Worm (Caenorhabditis elegans) whole organism, L4 larva: ENCODE results near the gene R07A4.3.

ENCODE experiments used
- R02D3.7 ChIP-seq: fragments of 150-350 bp; sonication (generic microtip); optimal IDR thresholded peaks from 3 replicates; lab custom pipeline; 2014; ENCODE audit warnings: missing biosample characterization, missing genetic modification characterization
- ZK546.5 ChIP-seq, 2 experiments: sonication (generic microtip); optimal IDR thresholded peaks; 2 replicates each; lab custom pipeline; 2017; ENCODE audit warnings: missing biosample characterization in 2 of 2, missing genetic modification characterization in 2 of 2
- ceh-82 ChIP-seq: sonication (generic microtip); optimal IDR thresholded peaks from 2 replicates; lab custom pipeline; 2017; ENCODE audit warnings: missing biosample characterization, missing genetic modification characterization
- lin-1 ChIP-seq: fragments of 200-800 bp; sonication (Bioruptor generic); IDR thresholded peaks from 2 replicates; pipeline ENCODE4 v1.3.6; 2022; ENCODE audit warnings: missing genetic modification reagents, missing genetic modification characterization, missing compliant biosample characterization
- lsy-2 ChIP-seq, 2 experiments: fragments of 150-350 bp in 1 of 2; sonication (generic microtip) in 1 of 2; optimal IDR thresholded peaks; 2 replicates each; lab custom pipeline; 2014 to 2017; ENCODE audit warnings: missing biosample characterization in 2 of 2, missing genetic modification characterization in 2 of 2
- nhr-77 ChIP-seq: fragments of 150-350 bp; optimal IDR thresholded peaks from 2 replicates; lab custom pipeline; 2014; ENCODE audit warnings: missing biosample characterization, missing genetic modification characterization
- sdz-12 ChIP-seq: fragments of 200-800 bp; sonication (Bioruptor generic); optimal IDR thresholded peaks from 2 replicates; lab custom pipeline; 2018; ENCODE audit warnings: mild to moderate bottlenecking, missing genetic modification characterization, missing compliant biosample characterization

DNA sequence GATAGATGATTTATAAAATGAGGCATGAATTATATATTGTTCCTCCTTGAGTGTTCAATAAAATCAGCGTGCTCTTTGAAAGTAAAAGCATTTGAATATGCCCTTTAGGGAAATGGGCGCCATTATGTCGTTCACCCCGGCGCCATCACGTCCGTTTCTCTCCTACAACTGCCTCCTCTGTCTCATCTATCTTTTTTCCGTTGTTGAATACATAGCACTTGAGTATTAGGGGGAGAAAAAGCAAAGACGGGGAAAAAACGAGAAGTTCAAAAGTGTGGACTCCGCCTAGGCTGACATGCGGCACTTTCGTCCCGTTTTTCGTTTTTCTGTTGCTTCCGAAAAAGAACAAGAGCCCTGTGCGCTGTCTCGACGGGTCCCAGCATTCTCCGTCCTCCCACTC lies 14.2 kb downstream of the R07A4.3 start:
- TF ChIP-seq ceh-82 (tag; lab: Kevin White, UChicago) (no peak), ZK546.5 (tag; optimal IDR thresholded peaks at IDR 0.05; lab: Kevin White, UChicago) (no peak), nhr-77 (no peak), R02D3.7 (tag; lab: Kevin White, UChicago) (no peak), lin-1 (GFP tag; lab: Robert Waterston, UW) (no peak), lsy-2 (tag; optimal IDR thresholded peaks at IDR 0.05; lab: Kevin White, UChicago) (peak in 1 of 2 experiments; percentile 32), sdz-12 (no peak)
